Fruit fly (Drosophila melanogaster) whole organism, embryonic: Measurements from ENCODE around the gene CG31259.

Source experiments
- Asciz ChIP-seq: fragments of 200-800 bp; sonication (Bioruptor generic); optimal IDR thresholded peaks from 2 replicates; lab custom pipeline; 2017; ENCODE audit warnings: missing biosample characterization, mild to moderate bottlenecking, missing genetic modification characterization, missing genetic modification reagents
- CG33557 ChIP-seq: fragments of 200-800 bp; sonication (Bioruptor generic); optimal IDR thresholded peaks from 2 replicates; lab custom pipeline; 2019; ENCODE audit warnings: missing biosample characterization, mild to moderate bottlenecking, missing genetic modification characterization, moderate library complexity
- CG6254 ChIP-seq: fragments of 200-800 bp; sonication (Bioruptor generic); optimal IDR thresholded peaks from 3 replicates; lab custom pipeline; 2017; ENCODE audit warnings: mild to moderate bottlenecking, missing biosample characterization, missing genetic modification reagents, missing genetic modification characterization
- Elba2 ChIP-seq: fragments of 200-800 bp; sonication (Bioruptor generic); optimal IDR thresholded peaks from 3 replicates; lab custom pipeline; 2016; ENCODE audit warnings: missing biosample characterization, missing genetic modification characterization
- Sox102F ChIP-seq: fragments of 200-800 bp; sonication (Bioruptor generic); optimal IDR thresholded peaks from 2 replicates; lab custom pipeline; 2018; ENCODE audit warnings: missing biosample characterization, mild to moderate bottlenecking, missing genetic modification characterization, moderate library complexity
- ftz-f1 ChIP-seq: fragments of 200-800 bp; sonication (Bioruptor generic); optimal IDR thresholded peaks from 2 replicates; lab custom pipeline; 2016; ENCODE audit warnings: missing biosample characterization, missing genetic modification characterization

DNA sequence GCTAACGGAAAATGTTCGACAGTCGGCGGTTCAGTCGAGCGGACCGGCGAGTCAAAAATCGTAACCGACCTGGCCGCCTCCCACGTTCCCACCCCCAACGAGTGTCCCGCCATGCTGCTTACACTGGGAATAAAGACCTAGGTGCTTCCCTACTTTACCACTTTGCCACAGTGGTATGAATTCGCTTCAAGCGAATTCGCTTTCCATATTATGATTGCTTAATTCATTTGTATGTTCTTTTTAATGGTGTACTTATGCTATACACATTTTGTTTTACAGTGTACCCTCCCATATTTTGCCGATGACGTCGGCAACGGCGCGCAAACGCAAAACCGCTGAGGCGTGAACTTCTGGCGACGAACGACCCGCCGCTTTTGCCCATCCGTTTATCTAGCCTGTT lies 40.9 kb upstream of the CG31259 start:
- TF ChIP-seq CG6254 (GFP tag; lab: Kevin White, UChicago), result peak; percentile 64
- peak; percentile 19 for TF ChIP-seq CG33557 (GFP tag; lab: Kevin White, UChicago)
- no peak for TF ChIP-seq Elba2
- TF ChIP-seq Asciz (GFP tag; lab: Kevin White, UChicago), result peak; percentile 59
- TF ChIP-seq ftz-f1 (GFP tag; lab: Kevin White, UChicago), result no peak
- TF ChIP-seq Sox102F (GFP tag; lab: Kevin White, UChicago), result peak; percentile 69
